Worm (Caenorhabditis elegans) whole organism, L4 larva: Measurements from ENCODE around the gene K04G7.1.
A peak's percentile ranks its signal among the peaks of the same experiment; 100 is the strongest.

ENCODE experiments used
- R02D3.7 ChIP-seq: fragments of 150-350 bp; sonication (generic microtip); optimal IDR thresholded peaks from 3 replicates; lab custom pipeline; 2014; ENCODE audit warnings: missing biosample characterization, missing genetic modification characterization
- T20F7.1 ChIP-seq: fragments of 200-800 bp; sonication (Bioruptor generic); optimal IDR thresholded peaks from 2 replicates; lab custom pipeline; 2018; ENCODE audit warnings: mild to moderate bottlenecking, missing genetic modification characterization, missing compliant biosample characterization
- Y105C5A.15 ChIP-seq: fragments of 200-800 bp; sonication (Bioruptor generic); IDR thresholded peaks from 2 replicates; pipeline ENCODE4 v1.3.6; 2022; ENCODE audit warnings: missing genetic modification characterization, missing compliant biosample characterization
- Y75B8A.6 ChIP-seq: fragments of 200-800 bp; sonication (Bioruptor generic); IDR thresholded peaks from 2 replicates; pipeline ENCODE4 v1.3.6; 2022; ENCODE audit warnings: missing genetic modification reagents, missing genetic modification characterization, missing compliant biosample characterization
- ZK546.5 ChIP-seq, 2 experiments: sonication (generic microtip); optimal IDR thresholded peaks; 2 replicates each; lab custom pipeline; 2017; ENCODE audit warnings: missing biosample characterization in 2 of 2, missing genetic modification characterization in 2 of 2
- aly-2 ChIP-seq: sonication (generic microtip); optimal IDR thresholded peaks from 2 replicates; lab custom pipeline; 2018; ENCODE audit warnings: missing biosample characterization, missing genetic modification characterization
- attf-4 ChIP-seq: sonication (generic microtip); optimal IDR thresholded peaks from 3 replicates; lab custom pipeline; 2017; ENCODE audit warnings: missing biosample characterization, missing genetic modification characterization
- ceh-20 ChIP-seq: fragments of 200-800 bp; sonication (Bioruptor generic); IDR thresholded peaks from 2 replicates; pipeline ENCODE4 v1.3.6; 2022; ENCODE audit warnings: missing genetic modification reagents, missing genetic modification characterization, missing compliant biosample characterization
- ceh-32 ChIP-seq: sonication (generic microtip); optimal IDR thresholded peaks from 2 replicates; lab custom pipeline; 2016; ENCODE audit warnings: mild to moderate bottlenecking, missing genetic modification characterization, missing compliant biosample characterization; ENCODE audit not compliant: poor library complexity
- ceh-44 ChIP-seq: fragments of 200-800 bp; sonication (Bioruptor generic); IDR thresholded peaks from 2 replicates; pipeline ENCODE4 v1.3.6; 2022; ENCODE audit warnings: missing genetic modification reagents, missing genetic modification characterization, missing compliant biosample characterization
- ces-1 ChIP-seq: fragments of 150-350 bp; sonication (generic microtip); optimal IDR thresholded peaks from 4 replicates; lab custom pipeline; 2014; ENCODE audit warnings: missing biosample characterization, missing genetic modification reagents, missing genetic modification characterization
- ctbp-1 ChIP-seq: fragments of 200-800 bp; sonication (Bioruptor generic); IDR thresholded peaks from 2 replicates; pipeline ENCODE4 v1.3.6; 2022; ENCODE audit warnings: missing genetic modification reagents, missing genetic modification characterization, missing compliant biosample characterization
- daf-16 ChIP-seq, 3 experiments: sonication (generic microtip); optimal IDR thresholded peaks; 2 replicates each; lab custom pipeline; 2016 to 2017; ENCODE audit warnings: missing genetic modification characterization in 3 of 3, missing genetic modification reagents in 3 of 3, mild to moderate bottlenecking in 2 of 3, missing compliant biosample characterization in 2 of 3, missing biosample characterization in 1 of 3, moderate library complexity in 1 of 3
- daf-19 ChIP-seq: fragments of 200-800 bp; sonication (Bioruptor generic); conservative IDR thresholded peaks from 2 replicates; pipeline ENCODE4 v1.3.6; 2022; ENCODE audit warnings: missing genetic modification characterization, missing compliant biosample characterization
- daf-8 ChIP-seq: fragments of 200-800 bp; sonication (Bioruptor generic); IDR thresholded peaks from 2 replicates; pipeline ENCODE4 v1.3.6; 2022; ENCODE audit warnings: missing genetic modification characterization, missing compliant biosample characterization
- dpl-1 ChIP-seq: fragments of 150-350 bp; optimal IDR thresholded peaks from 2 replicates; lab custom pipeline; 2014; ENCODE audit warnings: missing biosample characterization, missing genetic modification reagents, missing genetic modification characterization
- duxl-1 ChIP-seq: sonication (generic microtip); optimal IDR thresholded peaks from 2 replicates; lab custom pipeline; 2016; ENCODE audit warnings: mild to moderate bottlenecking, missing genetic modification characterization, moderate library complexity, missing compliant biosample characterization; ENCODE audit not compliant: poor library complexity
- dve-1 ChIP-seq: sonication (generic microtip); optimal IDR thresholded peaks from 2 replicates; lab custom pipeline; 2017; ENCODE audit warnings: antibody characterized with exemption, mild to moderate bottlenecking, missing genetic modification characterization, missing compliant biosample characterization; ENCODE audit not compliant: insufficient read depth
- fkh-10 ChIP-seq: fragments of 150-350 bp; optimal IDR thresholded peaks from 2 replicates; lab custom pipeline; 2014; ENCODE audit warnings: missing biosample characterization, missing genetic modification reagents, missing genetic modification characterization
- gei-8 ChIP-seq: fragments of 200-800 bp; sonication (Bioruptor generic); optimal IDR thresholded peaks from 2 replicates; lab custom pipeline; 2018; ENCODE audit warnings: mild to moderate bottlenecking, missing genetic modification characterization, missing compliant biosample characterization
- hlh-11 ChIP-seq: fragments of 200-800 bp; sonication (Bioruptor generic); optimal IDR thresholded peaks from 2 replicates; lab custom pipeline; 2018; ENCODE audit warnings: mild to moderate bottlenecking, missing genetic modification characterization, missing compliant biosample characterization
- hlh-30 ChIP-seq: sonication (generic microtip); optimal IDR thresholded peaks from 2 replicates; lab custom pipeline; 2017; ENCODE audit warnings: antibody characterized with exemption, mild to moderate bottlenecking, missing genetic modification characterization, missing compliant biosample characterization; ENCODE audit not compliant: insufficient read depth
- hmg-1.1 ChIP-seq: fragments of 200-800 bp; sonication (Bioruptor generic); IDR thresholded peaks from 2 replicates; pipeline ENCODE4 v1.3.6; 2022; ENCODE audit warnings: missing genetic modification reagents, missing genetic modification characterization, missing compliant biosample characterization
- jun-1 ChIP-seq: fragments of 150-350 bp; optimal IDR thresholded peaks from 2 replicates; lab custom pipeline; 2014; ENCODE audit warnings: missing biosample characterization, missing genetic modification reagents, missing genetic modification characterization
- lin-1 ChIP-seq: fragments of 200-800 bp; sonication (Bioruptor generic); IDR thresholded peaks from 2 replicates; pipeline ENCODE4 v1.3.6; 2022; ENCODE audit warnings: missing genetic modification reagents, missing genetic modification characterization, missing compliant biosample characterization
- lin-13 ChIP-seq: fragments of 150-350 bp; optimal IDR thresholded peaks from 2 replicates; lab custom pipeline; 2014; ENCODE audit warnings: missing biosample characterization, missing genetic modification reagents, missing genetic modification characterization
- lin-38 ChIP-seq: fragments of 200-800 bp; sonication (Bioruptor generic); IDR thresholded peaks from 2 replicates; pipeline ENCODE4 v1.3.6; 2022; ENCODE audit warnings: missing genetic modification reagents, missing genetic modification characterization, missing compliant biosample characterization
- lsy-2 ChIP-seq, 2 experiments: fragments of 150-350 bp in 1 of 2; sonication (generic microtip) in 1 of 2; optimal IDR thresholded peaks; 2 replicates each; lab custom pipeline; 2014 to 2017; ENCODE audit warnings: missing biosample characterization in 2 of 2, missing genetic modification characterization in 2 of 2
- madf-9 ChIP-seq: fragments of 200-800 bp; sonication (Bioruptor generic); conservative IDR thresholded peaks from 2 replicates; pipeline ENCODE4 v1.3.6; 2022; ENCODE audit warnings: missing genetic modification reagents, missing genetic modification characterization, missing compliant biosample characterization
- mdl-1 ChIP-seq, 2 experiments: fragments of 150-350 bp in 1 of 2; sonication (generic microtip) in 1 of 2; optimal IDR thresholded peaks; 2 replicates each; lab custom pipeline; 2014 to 2017; ENCODE audit warnings: missing biosample characterization in 2 of 2, missing genetic modification characterization in 2 of 2
- mep-1 ChIP-seq: fragments of 150-350 bp; sonication (generic microtip); optimal IDR thresholded peaks from 3 replicates; lab custom pipeline; 2014; ENCODE audit warnings: missing biosample characterization, missing genetic modification characterization
- mes-2 ChIP-seq: sonication (generic microtip); optimal IDR thresholded peaks from 2 replicates; lab custom pipeline; 2016; ENCODE audit warnings: missing genotype, mild to moderate bottlenecking, missing genetic modification characterization, missing compliant biosample characterization; ENCODE audit not compliant: poor library complexity, severe bottlenecking
- mxl-3 ChIP-seq: fragments of 200-800 bp; sonication (Bioruptor generic); optimal IDR thresholded peaks from 2 replicates; lab custom pipeline; 2018; ENCODE audit warnings: mild to moderate bottlenecking, missing genetic modification characterization, missing compliant biosample characterization
- nhr-10 ChIP-seq: fragments of 150-350 bp; optimal IDR thresholded peaks from 2 replicates; lab custom pipeline; 2014; ENCODE audit warnings: missing biosample characterization, missing genetic modification characterization
- nhr-102 ChIP-seq: sonication (generic microtip); optimal IDR thresholded peaks from 2 replicates; lab custom pipeline; 2016; ENCODE audit warnings: mild to moderate bottlenecking, missing genetic modification characterization, moderate library complexity, missing compliant biosample characterization
- nhr-11 ChIP-seq: fragments of 150-350 bp; optimal IDR thresholded peaks from 2 replicates; lab custom pipeline; 2014; ENCODE audit warnings: missing biosample characterization, missing genetic modification characterization
- nhr-6 ChIP-seq: fragments of 150-350 bp; optimal IDR thresholded peaks from 2 replicates; lab custom pipeline; 2014; ENCODE audit warnings: missing biosample characterization, missing genetic modification characterization
- nhr-76 ChIP-seq: fragments of 150-350 bp; optimal IDR thresholded peaks from 2 replicates; lab custom pipeline; 2014; ENCODE audit warnings: missing biosample characterization, missing genetic modification characterization
- pha-4 ChIP-seq, 2 experiments: fragments of 150-350 bp in 1 of 2; fragments of 200-800 bp in 1 of 2; sonication (Bioruptor generic) in 1 of 2; IDR thresholded peaks in 1 of 2; optimal IDR thresholded peaks in 1 of 2; 2 replicates each; pipeline versions ENCODE4 v1.3.6 to Lab custom; 2014 to 2022; ENCODE audit warnings: missing genetic modification characterization in 2 of 2, missing genetic modification reagents in 2 of 2, missing biosample characterization in 1 of 2, missing compliant biosample characterization in 1 of 2
- php-3 ChIP-seq: fragments of 200-800 bp; sonication (Bioruptor generic); IDR thresholded peaks from 2 replicates; pipeline ENCODE4 v1.3.6; 2022; ENCODE audit warnings: missing genetic modification reagents, missing genetic modification characterization, missing compliant biosample characterization
- pqm-1 ChIP-seq: sonication (generic microtip); optimal IDR thresholded peaks from 2 replicates; lab custom pipeline; 2017; ENCODE audit warnings: missing biosample characterization, missing genetic modification characterization
- rbr-2 ChIP-seq: sonication (generic microtip); optimal IDR thresholded peaks from 2 replicates; lab custom pipeline; 2016; ENCODE audit warnings: missing genotype, missing genetic modification characterization, missing compliant biosample characterization
- set-16 ChIP-seq: fragments of 200-800 bp; sonication (Bioruptor generic); IDR thresholded peaks from 2 replicates; pipeline ENCODE4 v1.3.6; 2022; ENCODE audit warnings: missing genetic modification reagents, missing genetic modification characterization, missing compliant biosample characterization
- unc-130 ChIP-seq: sonication (generic microtip); optimal IDR thresholded peaks from 2 replicates; lab custom pipeline; 2016; ENCODE audit warnings: missing genetic modification reagents, missing genetic modification characterization, missing compliant biosample characterization
- unc-62 ChIP-seq, 3 experiments: fragments of 150-350 bp in 1 of 3; sonication (generic microtip); optimal IDR thresholded peaks in 2 of 3; peaks in 1 of 3; 1 replicate in 1 of 3; 2 replicates in 2 of 3; lab custom pipeline; 2014 to 2017; ENCODE audit warnings: missing biosample characterization in 3 of 3, missing genetic modification characterization in 3 of 3, missing genetic modification reagents in 3 of 3, missing genotype in 1 of 3
- zfp-2 ChIP-seq: sonication (generic microtip); optimal IDR thresholded peaks from 2 replicates; lab custom pipeline; 2016; ENCODE audit warnings: mild to moderate bottlenecking, missing genetic modification characterization, missing compliant biosample characterization
- zip-2 ChIP-seq: fragments of 150-350 bp; optimal IDR thresholded peaks from 2 replicates; lab custom pipeline; 2014; ENCODE audit warnings: missing biosample characterization, missing genetic modification characterization

The K04G7.1 gene

ce11 chrIII:7165276-7165675 lies 2.8 kb downstream of the K04G7.1 start:
- no peak for TF ChIP-seq pqm-1 (tag; lab: Kevin White, UChicago)
- peak; percentile 19 for TF ChIP-seq unc-130 (GFP tag; lab: Kevin White, UChicago)
- no peak for TF ChIP-seq ceh-44 (GFP tag; lab: Robert Waterston, UW)
- no peak for TF ChIP-seq madf-9 (GFP tag; lab: Robert Waterston, UW)
- TF ChIP-seq zfp-2 (tag; lab: Kevin White, UChicago): no peak
- TF ChIP-seq nhr-11 (tag; lab: Kevin White, UChicago): no peak
- no peak for TF ChIP-seq set-16 (GFP tag; lab: Robert Waterston, UW)
- no peak for TF ChIP-seq hlh-11

DNA sequence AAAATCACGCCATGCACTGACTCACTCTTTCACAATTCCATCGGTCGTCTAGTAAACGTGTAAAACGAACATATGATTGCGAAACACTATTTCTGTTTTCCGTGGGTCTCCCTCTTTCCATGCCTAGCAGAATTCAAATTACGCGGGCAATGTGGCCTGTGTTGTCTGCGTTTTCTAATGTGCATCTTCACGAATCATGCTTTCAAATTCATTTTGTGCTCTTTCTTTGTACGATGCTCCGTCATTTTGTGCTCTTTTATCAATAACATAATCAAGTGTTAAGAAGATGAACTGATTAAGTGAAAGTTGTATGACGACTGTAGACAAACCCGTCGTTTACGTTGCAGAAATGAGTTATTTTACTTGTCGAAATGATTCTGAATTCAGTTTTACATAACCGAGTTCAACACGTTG lies 3.3 kb downstream of the K04G7.1 start:
- TF ChIP-seq lin-1 (GFP tag; lab: Robert Waterston, UW): peak; percentile 67
- no peak for TF ChIP-seq ZK546.5 (tag; optimal IDR thresholded peaks at IDR 0.05; lab: Kevin White, UChicago)
- no peak for TF ChIP-seq ctbp-1 (GFP tag; lab: Robert Waterston, UW)
- no peak for TF ChIP-seq daf-19 (GFP tag; lab: Robert Waterston, UW)
- peak; percentile 69 for TF ChIP-seq dpl-1 (GFP tag; lab: Kevin White, UChicago)
- TF ChIP-seq daf-8 (GFP tag; lab: Robert Waterston, UW): no peak
- TF ChIP-seq pha-4 (GFP tag; IDR thresholded peaks at IDR 0.05; lab: Robert Waterston, UW): no peak
- TF ChIP-seq pha-4 (tag; optimal IDR thresholded peaks at IDR 0.05; lab: Kevin White, UChicago): peak; percentile 9
- TF ChIP-seq daf-16 (GFP tag; optimal IDR thresholded peaks at IDR 0.05; lab: Kevin White, UChicago): peak in 1 of 2 experiments; percentile 28
- peak; percentile 92 for TF ChIP-seq daf-16 (tag; optimal IDR thresholded peaks at IDR 0.05; lab: Kevin White, UChicago)
- no peak for TF ChIP-seq duxl-1 (tag; lab: Kevin White, UChicago)
- no peak for TF ChIP-seq aly-2 (tag; lab: Kevin White, UChicago)
- peak; percentile 68 for TF ChIP-seq hlh-30 (tag; lab: Kevin White, UChicago)
- no peak for TF ChIP-seq nhr-10 (tag; lab: Kevin White, UChicago)
- TF ChIP-seq mxl-3 (GFP tag; lab: Kevin White, UChicago): peak; percentile 67
- TF ChIP-seq hmg-1.1 (GFP tag; lab: Robert Waterston, UW): peak; percentile 8; the same call in 1 of the 2 replicates
- peak; percentile 72 for TF ChIP-seq dve-1 (tag; lab: Kevin White, UChicago)
- no peak for TF ChIP-seq attf-4
- no peak for TF ChIP-seq nhr-76 (tag; lab: Kevin White, UChicago)
- peak in 1 of 2 experiments; percentile 70 for TF ChIP-seq lsy-2 (tag; optimal IDR thresholded peaks at IDR 0.05; lab: Kevin White, UChicago)
- TF ChIP-seq ces-1 (GFP tag; lab: Kevin White, UChicago): no peak
- TF ChIP-seq nhr-6: peak; percentile 58
- TF ChIP-seq mdl-1 (tag; optimal IDR thresholded peaks at IDR 0.05; lab: Kevin White, UChicago): peak in 1 of 2 experiments; percentile 83
- TF ChIP-seq lin-13 (GFP tag; lab: Kevin White, UChicago): peak; percentile 49
- no peak for TF ChIP-seq zip-2
- TF ChIP-seq ceh-32 (tag; lab: Kevin White, UChicago): no peak
- peak; percentile 89 for TF ChIP-seq hlh-11
- peak in 1 of 2 experiments; percentile 38 for TF ChIP-seq unc-62 (GFP tag; optimal IDR thresholded peaks at IDR 0.05 in 1 of 2; lab: Kevin White, UChicago)
- TF ChIP-seq unc-62 (tag; optimal IDR thresholded peaks at IDR 0.05; lab: Kevin White, UChicago): no peak
- TF ChIP-seq jun-1 (tag; lab: Kevin White, UChicago): peak; percentile 29
- peak; percentile 77 for TF ChIP-seq nhr-102 (tag; lab: Kevin White, UChicago)
- no peak for TF ChIP-seq ceh-20 (GFP tag; lab: Robert Waterston, UW)
- TF ChIP-seq lin-38 (GFP tag; lab: Robert Waterston, UW): peak; percentile 26
- TF ChIP-seq php-3: peak; percentile 52
- peak; percentile 63 for TF ChIP-seq T20F7.1 (GFP tag; lab: Kevin White, UChicago)
- no peak for TF ChIP-seq R02D3.7
- peak; percentile 63 for TF ChIP-seq mes-2 (tag; lab: Kevin White, UChicago)
- peak; percentile 53 for TF ChIP-seq gei-8 (GFP tag; lab: Kevin White, UChicago)
- no peak for TF ChIP-seq Y75B8A.6 (GFP tag; lab: Robert Waterston, UW)
- TF ChIP-seq fkh-10: no peak
- peak; percentile 66 for TF ChIP-seq mep-1 (tag; lab: Kevin White, UChicago)
- TF ChIP-seq Y105C5A.15 (GFP tag; lab: Robert Waterston, UW): no peak
- peak; percentile 19 for TF ChIP-seq rbr-2 (tag; lab: Kevin White, UChicago)
- TF ChIP-seq nhr-11 (tag; lab: Kevin White, UChicago): peak; percentile 35
